Fruit fly (Drosophila melanogaster): ENCODE measurements around the gene Smr.

Gene Smr

DNA sequence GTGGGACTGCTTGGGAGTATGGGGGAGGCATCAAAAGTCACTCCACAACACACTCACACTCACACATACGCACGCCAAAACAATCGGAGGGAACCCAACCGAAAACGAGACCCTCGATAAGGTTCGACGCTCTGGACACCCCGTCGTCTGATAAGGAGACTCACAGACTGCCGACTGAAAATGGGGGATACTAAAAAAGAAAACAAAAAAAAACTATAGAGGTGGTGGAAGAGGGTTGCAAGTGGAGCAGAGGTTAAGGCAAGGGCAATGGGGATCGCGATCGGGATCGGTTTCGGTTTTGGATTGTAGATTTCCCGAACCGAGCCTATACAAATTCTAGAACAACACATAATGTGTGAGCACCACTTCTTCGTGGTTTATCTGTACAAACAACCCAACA, 73.7 kb downstream of the Smr start:
- TF ChIP-seq CG9705 (GFP tag; optimal IDR thresholded peaks at IDR 0.05) (no peak), Rel (GFP tag; optimal IDR thresholded peaks at IDR 0.05) (no peak), Rel (tag; optimal IDR thresholded peaks at IDR 0.05) (peak; percentile 83)

DNA sequence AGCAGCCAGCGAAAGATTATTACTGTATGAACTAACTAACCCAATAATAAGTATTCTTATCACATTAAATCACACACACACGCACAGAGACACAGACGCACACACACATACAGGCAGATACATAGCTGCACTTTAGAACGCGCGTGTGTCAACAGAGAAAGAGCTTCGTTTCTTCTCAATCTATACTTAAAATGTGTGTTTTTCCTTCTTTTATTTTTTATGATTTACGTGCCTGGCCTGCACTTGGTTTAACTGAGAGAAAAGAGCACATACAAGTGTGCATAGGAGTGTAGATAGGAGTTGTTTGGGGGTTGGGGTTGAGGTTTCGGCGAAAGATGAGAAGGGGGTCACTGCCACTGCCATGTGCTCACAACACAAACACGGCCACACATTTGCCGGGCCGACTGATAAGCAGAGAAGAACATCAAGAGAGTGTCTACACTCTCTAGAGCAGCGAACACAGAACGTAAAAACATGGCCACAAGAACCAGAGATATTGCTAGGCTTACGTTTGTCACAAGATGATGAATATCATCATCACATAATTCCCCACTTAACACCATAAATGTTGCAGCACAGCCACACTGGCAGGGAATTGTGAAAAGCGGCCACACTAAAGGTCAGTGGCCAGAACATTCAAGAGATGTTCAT, 74.7 kb downstream of the Smr start:
- TF ChIP-seq sv (GFP tag; optimal IDR thresholded peaks at IDR 0.05): no peak
- peak; percentile 39 for TF ChIP-seq h (GFP tag; optimal IDR thresholded peaks at IDR 0.05)
- TF ChIP-seq CrebA (GFP tag; optimal IDR thresholded peaks at IDR 0.05; ENCODE audit: borderline replicate concordance): peak; percentile 22
- peak; percentile 23 for TF ChIP-seq brk (GFP tag; optimal IDR thresholded peaks at IDR 0.05)
- TF ChIP-seq Rel (GFP tag; optimal IDR thresholded peaks at IDR 0.05): no peak
- TF ChIP-seq Rel (tag; optimal IDR thresholded peaks at IDR 0.05): peak; percentile 39
- no peak for TF ChIP-seq rgr (GFP tag; optimal IDR thresholded peaks at IDR 0.05)
- no peak for TF ChIP-seq sage (GFP tag; optimal IDR thresholded peaks at IDR 0.05)
- peak; percentile 24 for TF ChIP-seq Hnf4 (GFP tag; optimal IDR thresholded peaks at IDR 0.05)
- no peak for TF ChIP-seq fru (GFP tag; optimal IDR thresholded peaks at IDR 0.05)

DNA sequence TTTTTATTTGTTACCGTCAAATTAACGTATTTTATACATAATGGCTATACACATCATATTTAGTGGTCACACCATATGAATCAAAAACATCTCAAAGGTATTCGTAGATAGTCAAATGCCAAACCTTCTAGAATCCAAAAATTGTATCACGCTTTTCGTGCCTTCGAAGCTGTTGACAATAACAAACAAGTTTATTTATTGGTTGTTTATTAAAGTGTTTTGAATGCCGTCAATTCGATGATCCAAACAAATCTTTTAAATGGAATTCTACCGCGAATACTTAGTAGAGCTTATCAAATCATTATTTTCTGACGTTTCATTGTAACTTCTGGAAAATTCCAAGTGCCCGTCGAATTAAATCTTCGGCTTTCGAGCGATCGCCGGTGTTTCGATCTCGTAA, 75.4 kb downstream of the Smr start:
- TF ChIP-seq sv (GFP tag; optimal IDR thresholded peaks at IDR 0.05) (no peak), Hnf4 (GFP tag; optimal IDR thresholded peaks at IDR 0.05) (no peak), brk (GFP tag; optimal IDR thresholded peaks at IDR 0.05) (no peak), h (GFP tag; optimal IDR thresholded peaks at IDR 0.05) (no peak), Dif (GFP tag; optimal IDR thresholded peaks at IDR 0.05; ENCODE audit: partially characterized antibody) (no peak), HLH106 (tag; optimal IDR thresholded peaks at IDR 0.05) (no peak), foxo (GFP tag; optimal IDR thresholded peaks at IDR 0.05) (no peak), psq (GFP tag; optimal IDR thresholded peaks at IDR 0.05) (no peak), sage (GFP tag; optimal IDR thresholded peaks at IDR 0.05) (no peak), dsf (GFP tag; optimal IDR thresholded peaks at IDR 0.05; ENCODE audit: borderline replicate concordance) (no peak), rgr (GFP tag; optimal IDR thresholded peaks at IDR 0.05) (no peak), Rel (GFP tag; optimal IDR thresholded peaks at IDR 0.05) (no peak), Rel (tag; optimal IDR thresholded peaks at IDR 0.05) (no peak), Hr83 (GFP tag; optimal IDR thresholded peaks at IDR 0.05; ENCODE audit: poor library complexity, severe bottlenecking) (no peak), Jra (GFP tag; optimal IDR thresholded peaks at IDR 0.05) (no peak), CG9705 (GFP tag; optimal IDR thresholded peaks at IDR 0.05) (no peak), dl (GFP tag; optimal IDR thresholded peaks at IDR 0.05; ENCODE audit: insufficient read depth in 1 of 2, partially characterized antibody in 2 of 2) (no peak), fru (GFP tag; optimal IDR thresholded peaks at IDR 0.05) (no peak), jim (GFP tag; optimal IDR thresholded peaks at IDR 0.05) (no peak), pan (optimal IDR thresholded peaks at IDR 0.05) (no peak)

DNA sequence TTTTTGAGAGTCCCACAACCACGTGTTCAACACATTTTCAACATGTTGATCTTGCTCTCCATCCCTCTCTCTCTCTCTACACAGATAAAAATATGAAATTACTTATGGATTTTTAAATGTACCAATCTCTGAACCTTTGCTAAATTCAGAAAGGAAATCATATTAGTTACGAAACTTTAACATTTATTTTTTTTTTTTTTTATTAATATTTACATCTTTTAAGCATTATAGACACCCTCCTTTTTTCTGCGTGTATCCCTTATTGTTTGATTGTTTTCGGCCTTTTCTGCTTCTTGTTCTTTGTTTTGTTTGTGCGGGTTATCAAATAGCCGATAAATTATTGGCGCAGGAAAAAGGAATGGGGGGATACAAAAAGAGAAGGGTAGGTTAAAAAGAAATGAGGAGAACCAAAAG, 75.9 kb downstream of the Smr start:
- TF ChIP-seq psq (GFP tag; optimal IDR thresholded peaks at IDR 0.05) (peak; percentile 98), OdsH (GFP tag; optimal IDR thresholded peaks at IDR 0.05) (peak; percentile 95), dsf (GFP tag; optimal IDR thresholded peaks at IDR 0.05; ENCODE audit: borderline replicate concordance) (peak; percentile 75), GATAd (GFP tag; optimal IDR thresholded peaks at IDR 0.05) (peak; percentile 79), Jra (GFP tag; optimal IDR thresholded peaks at IDR 0.05) (peak; percentile 88), Vsx2 (GFP tag; optimal IDR thresholded peaks at IDR 0.05; ENCODE audit: partially characterized antibody) (no peak), Rel (GFP tag; optimal IDR thresholded peaks at IDR 0.05) (peak; percentile 71), Rel (tag; optimal IDR thresholded peaks at IDR 0.05) (peak; percentile 91), Abd-B (GFP tag; optimal IDR thresholded peaks at IDR 0.05) (no peak), dmrt93B (GFP tag; optimal IDR thresholded peaks at IDR 0.05) (peak; percentile 88), HLH106 (tag; optimal IDR thresholded peaks at IDR 0.05) (peak; percentile 98), brk (GFP tag; optimal IDR thresholded peaks at IDR 0.05) (peak; percentile 89), ey (GFP tag; optimal IDR thresholded peaks at IDR 0.05) (peak; percentile 88), h (GFP tag; optimal IDR thresholded peaks at IDR 0.05) (peak; percentile 95), rgr (GFP tag; optimal IDR thresholded peaks at IDR 0.05) (peak; percentile 94), CrebA (GFP tag; optimal IDR thresholded peaks at IDR 0.05; ENCODE audit: borderline replicate concordance) (no peak), N (GFP tag; optimal IDR thresholded peaks at IDR 0.05) (no peak), woc (GFP tag; optimal IDR thresholded peaks at IDR 0.05) (peak; percentile 81), br (GFP tag; optimal IDR thresholded peaks at IDR 0.05) (peak; percentile 84), sage (GFP tag; optimal IDR thresholded peaks at IDR 0.05) (peak; percentile 93), Dfd (GFP tag; optimal IDR thresholded peaks at IDR 0.05) (no peak), sv (GFP tag; optimal IDR thresholded peaks at IDR 0.05) (peak; percentile 85), dl (GFP tag; optimal IDR thresholded peaks at IDR 0.05; ENCODE audit: insufficient read depth in 1 of 2, partially characterized antibody in 2 of 2) (no peak), pan (optimal IDR thresholded peaks at IDR 0.05) (no peak), fru (GFP tag; optimal IDR thresholded peaks at IDR 0.05) (peak; percentile 94), foxo (GFP tag; optimal IDR thresholded peaks at IDR 0.05) (peak in 1 of 2 experiments; percentile 95), Hr83 (GFP tag; optimal IDR thresholded peaks at IDR 0.05; ENCODE audit: poor library complexity, severe bottlenecking) (no peak), Dif (GFP tag; optimal IDR thresholded peaks at IDR 0.05; ENCODE audit: partially characterized antibody) (no peak), Myc (optimal IDR thresholded peaks at IDR 0.05) (no peak), Sp1 (GFP tag; optimal IDR thresholded peaks at IDR 0.05) (peak; percentile 99), tai (GFP tag; optimal IDR thresholded peaks at IDR 0.05) (peak; percentile 79), CG32264 (GFP tag; optimal IDR thresholded peaks at IDR 0.05) (peak; percentile 71), CG9705 (GFP tag; optimal IDR thresholded peaks at IDR 0.05) (peak; percentile 84), jim (GFP tag; optimal IDR thresholded peaks at IDR 0.05) (no peak), Hnf4 (GFP tag; optimal IDR thresholded peaks at IDR 0.05) (peak; percentile 93)

Measured in whole organism, wandering third instar larva.